Worm (Caenorhabditis elegans): ENCODE measurements around the gene nhr-187.

The nhr-187 gene

ce11 chrV:3884550-3884949 is 21.8 kb upstream of the nhr-187 start:
- TF ChIP-seq zag-1 (tag; optimal IDR thresholded peaks at IDR 0.05), result no peak
- no peak for TF ChIP-seq aly-2 (tag; optimal IDR thresholded peaks at IDR 0.05)
- no peak for TF ChIP-seq ZK546.5 (tag; optimal IDR thresholded peaks at IDR 0.05)
- TF ChIP-seq nhr-237 (tag; optimal IDR thresholded peaks at IDR 0.05), result no peak

DNA sequence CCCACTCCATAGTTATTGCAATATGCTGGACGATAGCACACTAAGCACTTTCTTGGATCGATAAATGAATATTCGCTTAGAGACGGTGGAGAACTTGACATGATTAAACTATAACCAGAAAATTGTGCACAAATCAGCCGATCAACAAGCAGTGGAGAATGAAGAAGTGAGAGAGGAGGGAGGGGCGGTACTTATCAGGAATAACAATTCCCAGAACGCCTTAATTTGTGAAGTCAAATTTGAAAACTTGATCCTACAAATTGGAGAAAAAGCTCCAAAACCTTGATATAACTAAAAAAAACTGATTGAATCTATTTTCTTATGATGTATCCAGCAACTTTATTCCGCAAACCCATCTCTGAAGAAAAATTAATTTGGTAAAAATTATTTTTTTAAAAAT is 15.5 kb upstream of the nhr-187 start, which contains the start of gene nhr-159:
Gene nhr-159 (minus strand): TSS at position 101 of the 400 bp plus-strand sequence.
- TF ChIP-seq lin-11 (tag; optimal IDR thresholded peaks at IDR 0.05) (no peak), ceh-16 (tag; optimal IDR thresholded peaks at IDR 0.05) (no peak), ztf-11 (tag; optimal IDR thresholded peaks at IDR 0.05) (no peak), elt-1 (tag; optimal IDR thresholded peaks at IDR 0.05) (no peak), lsy-2 (tag; optimal IDR thresholded peaks at IDR 0.05) (no peak), unc-55 (GFP tag; optimal IDR thresholded peaks at IDR 0.05) (no peak), crh-2 (tag; optimal IDR thresholded peaks at IDR 0.05) (no peak), nhr-10 (tag; optimal IDR thresholded peaks at IDR 0.05) (no peak), nhr-25 (tag; optimal IDR thresholded peaks at IDR 0.05) (no peak), nhr-11 (tag; optimal IDR thresholded peaks at IDR 0.05) (no peak), fos-1 (tag; optimal IDR thresholded peaks at IDR 0.05) (no peak), nhr-237 (tag; optimal IDR thresholded peaks at IDR 0.05) (no peak), aly-2 (tag; optimal IDR thresholded peaks at IDR 0.05) (no peak), dmd-4 (tag; optimal IDR thresholded peaks at IDR 0.05) (no peak), F13H6.1 (tag; optimal IDR thresholded peaks at IDR 0.05) (no peak)

ce11 chrV:3877242-3877641 is 14.5 kb upstream of the nhr-187 start:
- TF ChIP-seq ama-1 (optimal IDR thresholded peaks at IDR 0.05) (no peak), nhr-21 (tag; optimal IDR thresholded peaks at IDR 0.05) (peak; percentile 3)

- TF ChIP-seq unc-55 (GFP tag; optimal IDR thresholded peaks at IDR 0.05) (no peak), ceh-16 (tag; optimal IDR thresholded peaks at IDR 0.05) (no peak), nhr-25 (tag; optimal IDR thresholded peaks at IDR 0.05) (no peak), Y55F3AM.14 (GFP tag; optimal IDR thresholded peaks at IDR 0.05) (no peak), nhr-77 (tag; optimal IDR thresholded peaks at IDR 0.05) (no peak), ZK546.5 (tag; optimal IDR thresholded peaks at IDR 0.05) (no peak), fos-1 (tag; optimal IDR thresholded peaks at IDR 0.05) (no peak), snpc-4 (tag; optimal IDR thresholded peaks at IDR 0.05) (no peak), lin-13 (GFP tag; optimal IDR thresholded peaks at IDR 0.05) (no peak), lin-39 (tag; optimal IDR thresholded peaks at IDR 0.05) (no peak), blmp-1 (tag; optimal IDR thresholded peaks at IDR 0.05; ENCODE audit: insufficient read depth) (no peak), ceh-82 (tag; optimal IDR thresholded peaks at IDR 0.05) (no peak), nhr-6 (tag; optimal IDR thresholded peaks at IDR 0.05) (no peak), nhr-12 (tag; optimal IDR thresholded peaks at IDR 0.05) (no peak), sem-4 (tag; optimal IDR thresholded peaks at IDR 0.05) (no peak), crh-2 (tag; optimal IDR thresholded peaks at IDR 0.05) (no peak), ztf-4 (tag; optimal IDR thresholded peaks at IDR 0.05) (peak; percentile 35), nhr-23 (tag; optimal IDR thresholded peaks at IDR 0.05) (no peak), zag-1 (tag; optimal IDR thresholded peaks at IDR 0.05) (no peak), lsy-2 (tag; optimal IDR thresholded peaks at IDR 0.05) (peak in 1 of 2 experiments; percentile 42), elt-3 (tag; optimal IDR thresholded peaks at IDR 0.05) (no peak), C34F6.9 (tag; optimal IDR thresholded peaks at IDR 0.05) (peak; percentile 1), nhr-11 (tag; optimal IDR thresholded peaks at IDR 0.05) (no peak), nhr-237 (tag; optimal IDR thresholded peaks at IDR 0.05) (no peak), dmd-4 (tag; optimal IDR thresholded peaks at IDR 0.05) (peak; percentile 54), mdl-1 (tag; optimal IDR thresholded peaks at IDR 0.05) (no peak), nhr-21 (tag; optimal IDR thresholded peaks at IDR 0.05) (peak; percentile 87), alr-1 (tag; optimal IDR thresholded peaks at IDR 0.05) (no peak), skn-1 (tag; optimal IDR thresholded peaks at IDR 0.05) (no peak), unc-62 (GFP tag; optimal IDR thresholded peaks at IDR 0.05) (no peak), F13H6.1 (tag; optimal IDR thresholded peaks at IDR 0.05) (no peak), sma-9 (GFP tag; optimal IDR thresholded peaks at IDR 0.05) (peak; percentile 55), sma-9 (tag; optimal IDR thresholded peaks at IDR 0.05) (no peak)
These were observed 11.5 kb upstream of the nhr-187 start, which contains the start of gene nhr-158 for ce11 chrV:3874102-3874744. TSS of gene nhr-158 (minus strand) at chrV:3874152.

All from whole organism, L2 larva.